Fruit fly (Drosophila melanogaster): ENCODE measurements around the gene CG14419.
A peak's percentile ranks its signal among the peaks of the same experiment; 100 is the strongest.

CG14419 gene

DNA sequence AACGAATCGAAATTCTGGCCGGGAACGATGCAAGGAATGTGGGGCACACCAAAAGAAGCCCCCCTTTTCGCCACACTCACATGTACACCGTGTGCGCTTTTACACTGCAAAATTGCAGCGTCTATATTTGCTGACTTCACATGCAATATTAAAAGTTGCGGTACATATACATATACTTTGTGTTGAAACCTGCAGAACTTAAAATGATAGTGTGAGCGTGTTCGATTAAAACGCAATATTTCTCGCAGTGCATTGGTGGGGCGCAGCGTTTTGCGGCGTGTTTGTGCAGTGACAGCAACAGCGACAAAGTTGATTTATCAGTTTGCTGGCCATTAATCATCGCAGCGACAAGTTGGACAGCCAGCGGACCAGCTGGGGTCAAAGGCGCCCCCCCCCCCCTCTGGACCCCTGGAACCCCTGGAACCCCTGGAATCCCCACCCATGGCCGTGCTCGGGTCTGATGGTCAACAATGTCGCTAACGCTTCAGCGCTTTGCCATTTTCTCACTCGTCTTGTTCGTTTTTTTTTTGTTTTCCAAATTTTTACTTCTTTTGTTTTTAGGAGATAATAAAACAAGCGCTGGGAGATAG is 21.5 kb upstream of the CG14419 start (continued):
- TF ChIP-seq dsx (GFP tag; optimal IDR thresholded peaks at IDR 0.05; ENCODE audit: poor library complexity, severe bottlenecking): no peak
- no peak for TF ChIP-seq CG8319 (GFP tag; optimal IDR thresholded peaks at IDR 0.05)
- peak; percentile 26 for TF ChIP-seq Smox (GFP tag; optimal IDR thresholded peaks at IDR 0.05)
- TF ChIP-seq fkh (GFP tag; optimal IDR thresholded peaks at IDR 0.05): no peak
- peak; percentile 0 for TF ChIP-seq Sox102F (GFP tag; optimal IDR thresholded peaks at IDR 0.05)
- TF ChIP-seq vri (GFP tag; optimal IDR thresholded peaks at IDR 0.05): no peak
- peak; percentile 10 for TF ChIP-seq CG32006 (GFP tag; optimal IDR thresholded peaks at IDR 0.05)

DNA sequence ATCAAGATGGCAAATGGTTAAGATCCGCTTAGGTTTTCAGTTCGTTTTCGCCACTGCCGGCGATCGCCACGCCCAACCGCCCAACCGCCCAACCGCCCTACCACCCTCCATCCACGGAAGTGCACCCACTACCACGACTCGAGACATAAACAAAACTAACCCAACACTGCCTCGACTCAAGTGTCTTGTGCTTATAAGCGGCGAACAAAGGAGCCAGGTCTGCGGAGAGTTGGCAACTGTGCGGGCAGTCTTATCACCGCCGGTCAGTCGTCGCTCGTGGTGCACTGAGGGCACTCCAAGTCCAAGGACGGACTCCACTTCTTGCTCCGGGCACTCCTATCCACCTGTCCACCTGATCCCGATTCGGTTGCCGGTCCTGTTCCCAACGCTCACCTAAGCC is 4.8 kb upstream of the CG14419 start, which contains the start of gene CG3526:
CG3526 (plus strand) TSS at position 301 of the 400 bp plus-strand sequence.
- TF ChIP-seq dac (GFP tag; optimal IDR thresholded peaks at IDR 0.05): no peak
- no peak for TF ChIP-seq CG11902 (GFP tag; optimal IDR thresholded peaks at IDR 0.05)
- TF ChIP-seq Met (GFP tag; optimal IDR thresholded peaks at IDR 0.05): no peak
- no peak for TF ChIP-seq CG10669 (GFP tag; optimal IDR thresholded peaks at IDR 0.05)
- no peak for TF ChIP-seq OdsH (GFP tag; optimal IDR thresholded peaks at IDR 0.05)
- TF ChIP-seq fd85E (GFP tag; optimal IDR thresholded peaks at IDR 0.05): no peak
- no peak for TF ChIP-seq cyc (GFP tag; optimal IDR thresholded peaks at IDR 0.05)
- no peak for TF ChIP-seq Lpt (GFP tag; optimal IDR thresholded peaks at IDR 0.05)
- TF ChIP-seq CG31627 (GFP tag; optimal IDR thresholded peaks at IDR 0.05): no peak
- TF ChIP-seq CG6854 (GFP tag; optimal IDR thresholded peaks at IDR 0.05): no peak
- TF ChIP-seq CG3032 (tag; optimal IDR thresholded peaks at IDR 0.05): no peak
- no peak for TF ChIP-seq dsx (GFP tag; optimal IDR thresholded peaks at IDR 0.05; ENCODE audit: poor library complexity, severe bottlenecking)
- TF ChIP-seq Eip75B (GFP tag; optimal IDR thresholded peaks at IDR 0.05): no peak
- TF ChIP-seq achi (GFP tag; optimal IDR thresholded peaks at IDR 0.05): no peak
- TF ChIP-seq Hr39 (GFP tag; optimal IDR thresholded peaks at IDR 0.05): no peak
- TF ChIP-seq topi (GFP tag; optimal IDR thresholded peaks at IDR 0.05): no peak

DNA sequence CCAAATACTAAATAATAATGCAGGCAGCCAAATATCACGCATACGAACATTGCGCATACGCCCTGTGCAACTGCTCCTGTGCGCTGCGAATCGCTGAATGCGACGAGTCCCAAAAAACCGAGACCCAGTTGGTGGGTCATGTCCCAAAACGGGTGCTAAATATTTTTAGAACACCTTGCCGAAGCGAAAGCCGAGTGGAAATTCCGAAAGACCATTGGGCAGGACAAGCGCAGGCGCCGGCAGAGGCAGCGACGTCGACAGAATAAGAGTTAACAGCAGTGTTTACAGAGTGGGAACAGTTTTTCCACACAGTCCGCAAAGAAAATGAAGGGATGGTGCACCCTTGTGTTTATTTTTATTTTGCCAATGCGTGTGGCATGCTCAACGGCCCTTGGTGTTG is 2.5 kb upstream of the CG14419 start:
- no peak for TF ChIP-seq Eip78C (GFP tag)
- no peak for TF ChIP-seq ss (GFP tag; optimal IDR thresholded peaks at IDR 0.05)
- TF ChIP-seq Smox (GFP tag; optimal IDR thresholded peaks at IDR 0.05): no peak
- TF ChIP-seq fkh (GFP tag; optimal IDR thresholded peaks at IDR 0.05): no peak
- no peak for TF ChIP-seq CG1621 (tag; optimal IDR thresholded peaks at IDR 0.05)
- no peak for TF ChIP-seq lz (GFP tag; optimal IDR thresholded peaks at IDR 0.05)
- TF ChIP-seq Eip93F (GFP tag; optimal IDR thresholded peaks at IDR 0.05): no peak
- no peak for TF ChIP-seq CG8632 (GFP tag; optimal IDR thresholded peaks at IDR 0.05)
- TF ChIP-seq Hr38 (GFP tag; optimal IDR thresholded peaks at IDR 0.05): no peak
- no peak for TF ChIP-seq topi (GFP tag; optimal IDR thresholded peaks at IDR 0.05)
- TF ChIP-seq CG8119 (GFP tag; IDR thresholded peaks at IDR 0.05): no peak
- TF ChIP-seq CG6163 (GFP tag; IDR thresholded peaks at IDR 0.05): no peak
- no peak for TF ChIP-seq spab (GFP tag; optimal IDR thresholded peaks at IDR 0.05)
- no peak for TF ChIP-seq pdm3 (GFP tag; optimal IDR thresholded peaks at IDR 0.05)
- TF ChIP-seq net (GFP tag; optimal IDR thresholded peaks at IDR 0.05): no peak
- TF ChIP-seq CG34406 (GFP tag; optimal IDR thresholded peaks at IDR 0.05): no peak
- no peak for TF ChIP-seq fd85E (GFP tag; optimal IDR thresholded peaks at IDR 0.05)

DNA sequence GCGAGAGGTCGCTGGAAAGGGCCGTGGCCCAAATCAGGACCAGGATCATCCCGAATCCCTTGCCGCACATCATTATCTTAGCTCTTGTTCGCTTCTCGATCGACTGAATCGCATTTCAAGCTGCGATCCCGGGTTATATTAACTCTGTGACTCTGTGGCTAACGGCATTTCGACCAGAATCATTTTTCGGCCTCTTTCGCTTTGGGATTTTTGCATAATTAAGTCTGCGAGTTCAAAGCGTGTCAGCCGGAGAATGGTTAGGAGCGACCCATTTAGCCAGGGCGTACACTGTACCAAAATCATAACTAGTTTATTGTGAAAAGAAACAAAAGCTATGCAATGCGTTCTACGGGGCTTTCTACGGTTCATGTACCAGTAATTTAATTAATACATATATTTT is 2.2 kb downstream of the CG14419 start, which contains the start of gene CG14418:
CG14418 (minus strand) TSS at position 101 of the 400 bp plus-strand sequence.
- no peak for TF ChIP-seq CG8632 (GFP tag; optimal IDR thresholded peaks at IDR 0.05)
- TF ChIP-seq CG11294 (GFP tag; IDR thresholded peaks at IDR 0.05): no peak
- no peak for TF ChIP-seq ss (GFP tag; optimal IDR thresholded peaks at IDR 0.05)
- no peak for TF ChIP-seq CG34406 (GFP tag; optimal IDR thresholded peaks at IDR 0.05)
- no peak for TF ChIP-seq dsx (GFP tag; optimal IDR thresholded peaks at IDR 0.05; ENCODE audit: poor library complexity, severe bottlenecking)
- no peak for TF ChIP-seq CG32006 (GFP tag; optimal IDR thresholded peaks at IDR 0.05)
- TF ChIP-seq pdm3 (GFP tag; optimal IDR thresholded peaks at IDR 0.05): no peak
- TF ChIP-seq CG3919 (GFP tag; optimal IDR thresholded peaks at IDR 0.05): no peak
- no peak for TF ChIP-seq topi (GFP tag; optimal IDR thresholded peaks at IDR 0.05)
- TF ChIP-seq Eip78C (GFP tag): no peak
- TF ChIP-seq Hr38 (GFP tag; optimal IDR thresholded peaks at IDR 0.05): no peak
- no peak for TF ChIP-seq salr (GFP tag; optimal IDR thresholded peaks at IDR 0.05)
- TF ChIP-seq Blimp-1 (GFP tag; optimal IDR thresholded peaks at IDR 0.05): no peak
